Fruit fly (Drosophila melanogaster): ENCODE data around the gene CG5555.

CG5555 gene

DNA sequence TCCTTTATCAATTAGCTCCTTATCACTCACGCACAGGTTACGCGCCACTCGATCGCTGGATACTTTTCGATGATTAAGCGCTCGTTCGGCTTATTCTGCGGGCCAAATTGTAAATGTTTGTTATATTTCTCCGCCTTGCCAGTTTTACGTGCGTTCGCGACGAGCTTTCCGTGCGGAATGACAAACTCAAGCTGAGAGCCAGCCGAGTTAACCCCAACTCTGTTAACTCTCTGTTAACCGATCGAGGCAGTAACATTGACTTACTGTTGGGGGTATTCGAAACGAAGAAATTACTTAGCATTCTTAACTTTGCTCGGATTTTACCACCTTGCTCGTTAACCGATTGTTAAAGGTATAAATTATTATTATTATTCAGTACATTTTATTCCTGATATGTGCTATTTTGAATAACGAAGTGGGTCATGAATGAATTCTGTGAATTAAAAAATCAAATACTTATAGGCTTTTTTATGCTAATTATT is 26.8 kb downstream of the CG5555 start, which contains the start of gene CG5835 (continued):
- TF ChIP-seq Vsx1 (GFP tag; optimal IDR thresholded peaks at IDR 0.05) (peak; percentile 15), gfzf (GFP tag; optimal IDR thresholded peaks at IDR 0.05) (no peak), chinmo (GFP tag; IDR thresholded peaks at IDR 0.05; ENCODE audit: partially characterized antibody) (0 out of 4 replicates have a peak, but pooled peaks have one; percentile 65), Pdp1 (GFP tag; optimal IDR thresholded peaks at IDR 0.05) (peak in 1 of 2 experiments; percentile 19), oc (tag; optimal IDR thresholded peaks at IDR 0.05) (peak; percentile 30), Drgx (GFP tag; IDR thresholded peaks at IDR 0.05) (peak; percentile 7; the same call in 1 of the 2 replicates), CG8944 (GFP tag; optimal IDR thresholded peaks at IDR 0.05) (no peak), BEAF-32 (GFP tag; optimal IDR thresholded peaks at IDR 0.05) (peak; percentile 7), CG15514 (GFP tag; optimal IDR thresholded peaks at IDR 0.05) (peak; percentile 36), ATbp (GFP tag; optimal IDR thresholded peaks at IDR 0.05) (peak; percentile 13), lab (GFP tag; optimal IDR thresholded peaks at IDR 0.05) (peak; percentile 76)

- TF ChIP-seq ara (GFP tag; IDR thresholded peaks at IDR 0.05) (0 out of 2 replicates have a peak, but pooled peaks have one; percentile 8), CG8944 (GFP tag; optimal IDR thresholded peaks at IDR 0.05) (no peak), ap (GFP tag; IDR thresholded peaks at IDR 0.05) (0 out of 2 replicates have a peak, but pooled peaks have one; percentile 7), nom (GFP tag; optimal IDR thresholded peaks at IDR 0.05) (peak; percentile 10), Drgx (GFP tag; IDR thresholded peaks at IDR 0.05) (0 out of 2 replicates have a peak, but pooled peaks have one; percentile 9)
Observed at dm6 chr3R:19152835-19153234, 27.5 kb downstream of the CG5555 start.

- TF ChIP-seq Gsc (GFP tag; IDR thresholded peaks at IDR 0.05) = no peak
- TF ChIP-seq GATAe (GFP tag; conservative IDR thresholded peaks at IDR 0.05) = no peak
- TF ChIP-seq CG13296 (GFP tag; optimal IDR thresholded peaks at IDR 0.05) = no peak
- TF ChIP-seq CG14014 (GFP tag; IDR thresholded peaks at IDR 0.05) = peak; percentile 57
- no peak for TF ChIP-seq Bgb (GFP tag; IDR thresholded peaks at IDR 0.05; ENCODE audit: partially characterized antibody)
- no peak for TF ChIP-seq CG7928 (GFP tag; optimal IDR thresholded peaks at IDR 0.05)
- TF ChIP-seq Mad (GFP tag; optimal IDR thresholded peaks at IDR 0.05) = no peak
- no peak for TF ChIP-seq Kr (GFP tag; optimal IDR thresholded peaks at IDR 0.05)
- no peak for TF ChIP-seq CG1529 (GFP tag; optimal IDR thresholded peaks at IDR 0.05)
- no peak for TF ChIP-seq bab2 (GFP tag; optimal IDR thresholded peaks at IDR 0.05)
- TF ChIP-seq wdn (GFP tag; IDR thresholded peaks at IDR 0.05) = 0 out of 2 replicates have a peak, but pooled peaks have one; percentile 10
- no peak for TF ChIP-seq MTF-1 (GFP tag; optimal IDR thresholded peaks at IDR 0.05; ENCODE audit: borderline replicate concordance)
- no peak for TF ChIP-seq Abd-B (GFP tag; optimal IDR thresholded peaks at IDR 0.05)
- TF ChIP-seq pum (GFP tag; optimal IDR thresholded peaks at IDR 0.05) = no peak
- TF ChIP-seq yki (optimal IDR thresholded peaks at IDR 0.05) = no peak
- no peak for TF ChIP-seq CG4730 (GFP tag; IDR thresholded peaks at IDR 0.05)
- no peak for TF ChIP-seq wek (GFP tag; optimal IDR thresholded peaks at IDR 0.05)
- no peak for TF ChIP-seq fd102C (GFP tag; optimal IDR thresholded peaks at IDR 0.05)
- no peak for TF ChIP-seq bbx (GFP tag; IDR thresholded peaks at IDR 0.05; ENCODE audit: partially characterized antibody)
- no peak for TF ChIP-seq CG16815 (GFP tag; optimal IDR thresholded peaks at IDR 0.05)
- TF ChIP-seq CG9437 (GFP tag; optimal IDR thresholded peaks at IDR 0.05) = peak; percentile 21
- no peak for TF ChIP-seq cad (GFP tag; optimal IDR thresholded peaks at IDR 0.05)
- TF ChIP-seq CG4424 (GFP tag; optimal IDR thresholded peaks at IDR 0.05) = no peak
- no peak for TF ChIP-seq da (GFP tag; optimal IDR thresholded peaks at IDR 0.05)
- no peak for TF ChIP-seq org-1 (GFP tag; optimal IDR thresholded peaks at IDR 0.05)
- no peak for TF ChIP-seq CG1792 (GFP tag; optimal IDR thresholded peaks at IDR 0.05)
- no peak for TF ChIP-seq CG42726 (GFP tag; IDR thresholded peaks at IDR 0.05; ENCODE audit: partially characterized antibody)
- no peak for TF ChIP-seq Deaf1 (tag; optimal IDR thresholded peaks at IDR 0.05)
- TF ChIP-seq CG6654 (GFP tag; optimal IDR thresholded peaks at IDR 0.05) = no peak
- TF ChIP-seq ase (GFP tag; IDR thresholded peaks at IDR 0.05) = no peak
- no peak for TF ChIP-seq sens-2 (GFP tag; IDR thresholded peaks at IDR 0.05)
Observed at dm6 chr3R:19151848-19152787, 28.2 kb downstream of the CG5555 start.
